Comparison of ENCODE assay signal across 4 fruit fly cellular contexts in genomic region chrX:16598978-16599664, dm6.
A peak's percentile ranks its signal among the peaks of the same experiment; 100 is the strongest.
TF ChIP-seq lines count a peak whose summit lies in the region.

Gene CG9784, minus strand, starts transcription at chrX:16599215.
Gene Nup153, plus strand, starts transcription at chrX:16599241.

- no peak for TF ChIP-seq CTCF in whole organism, embryonic (GFP tag; optimal IDR thresholded peaks at IDR 0.05; lab: Kevin White, UChicago)

TF ChIP-seq in whole organism, adult, 20 proteins besides CTCF, POLR2A, EP300 and RAD21:
- TF ChIP-seq Mnt (GFP tag; optimal IDR thresholded peaks at IDR 0.05; lab: Kevin White, UChicago): peak; percentile 91
- TF ChIP-seq CG11617 (GFP tag; optimal IDR thresholded peaks at IDR 0.05; lab: Kevin White, UChicago): no peak
- peak; percentile 20 for TF ChIP-seq CG1620 (GFP tag; optimal IDR thresholded peaks at IDR 0.05; lab: Kevin White, UChicago)
- peak; percentile 45 for TF ChIP-seq bab1 (GFP tag; optimal IDR thresholded peaks at IDR 0.05; lab: Kevin White, UChicago)
- peak; percentile 11 for TF ChIP-seq CG7101 (tag; optimal IDR thresholded peaks at IDR 0.05; lab: Kevin White, UChicago)
- peak; percentile 20 for TF ChIP-seq pad (GFP tag; optimal IDR thresholded peaks at IDR 0.05; lab: Kevin White, UChicago)

TF ChIP-seq in whole organism, embryonic, 481 proteins besides CTCF, POLR2A, EP300 and RAD21 (continues in another document):
- no peak for TF ChIP-seq Mad (GFP tag; optimal IDR thresholded peaks at IDR 0.05; lab: Kevin White, UChicago)
- TF ChIP-seq Med (GFP tag; lab: Kevin White, UChicago): peak; percentile 29
- TF ChIP-seq Usf (GFP tag; optimal IDR thresholded peaks at IDR 0.05; lab: Kevin White, UChicago): no peak
- no peak for TF ChIP-seq stc (GFP tag; IDR thresholded peaks at IDR 0.05; lab: Robert Waterston, UW)
- peak; percentile 92 for TF ChIP-seq nerfin-2 (GFP tag; IDR thresholded peaks at IDR 0.05; lab: Robert Waterston, UW; ENCODE audit: partially characterized antibody)
- TF ChIP-seq sens (GFP tag; lab: Kevin White, UChicago): peak; percentile 51
- peak; percentile 79 for TF ChIP-seq dm (GFP tag; optimal IDR thresholded peaks at IDR 0.05; lab: Kevin White, UChicago)
- no peak for TF ChIP-seq nmo (GFP tag; optimal IDR thresholded peaks at IDR 0.05; lab: Kevin White, UChicago)
- no peak for TF ChIP-seq ind (GFP tag; optimal IDR thresholded peaks at IDR 0.05; lab: Kevin White, UChicago)
- TF ChIP-seq pzg (GFP tag; optimal IDR thresholded peaks at IDR 0.05; lab: Kevin White, UChicago): peak; percentile 59
- no peak for TF ChIP-seq jumu (GFP tag; optimal IDR thresholded peaks at IDR 0.05; lab: Kevin White, UChicago)
- TF ChIP-seq cas (GFP tag; IDR thresholded peaks at IDR 0.05; lab: Robert Waterston, UW): no peak
- peak; percentile 96 for TF ChIP-seq hb (GFP tag; IDR thresholded peaks at IDR 0.05; lab: Robert Waterston, UW; ENCODE audit: partially characterized antibody)
- peak; percentile 84 for TF ChIP-seq Sry-δ (GFP tag; optimal IDR thresholded peaks at IDR 0.05; lab: Kevin White, UChicago)
- peak; percentile 89 for TF ChIP-seq Doc3 (GFP tag; IDR thresholded peaks at IDR 0.05; lab: Robert Waterston, UW; ENCODE audit: partially characterized antibody)
- TF ChIP-seq Mrtf (GFP tag; IDR thresholded peaks at IDR 0.05; lab: Robert Waterston, UW): no peak
- TF ChIP-seq Oli (tag; optimal IDR thresholded peaks at IDR 0.05; lab: Kevin White, UChicago): no peak
- peak; percentile 95 for TF ChIP-seq CG12155 (GFP tag; optimal IDR thresholded peaks at IDR 0.05; lab: Kevin White, UChicago)
- no peak for TF ChIP-seq bsh (GFP tag; optimal IDR thresholded peaks at IDR 0.05; lab: Kevin White, UChicago)
- no peak for TF ChIP-seq PHDP (tag; optimal IDR thresholded peaks at IDR 0.05; lab: Kevin White, UChicago)
- no peak for TF ChIP-seq lab (GFP tag; optimal IDR thresholded peaks at IDR 0.05; lab: Kevin White, UChicago)
- TF ChIP-seq CG5245 (GFP tag; optimal IDR thresholded peaks at IDR 0.05; lab: Kevin White, UChicago): no peak
- no peak for TF ChIP-seq tin (GFP tag; optimal IDR thresholded peaks at IDR 0.05; lab: Kevin White, UChicago)
- peak; percentile 44; the same call in 1 of the 2 replicates for TF ChIP-seq slbo (GFP tag; IDR thresholded peaks at IDR 0.05; lab: Robert Waterston, UW)
- no peak for TF ChIP-seq CG17568 (GFP tag; optimal IDR thresholded peaks at IDR 0.05; lab: Kevin White, UChicago)
- TF ChIP-seq CG8924 (tag; optimal IDR thresholded peaks at IDR 0.05; lab: Kevin White, UChicago): peak; percentile 9
- peak; percentile 62 for TF ChIP-seq CG15479 (GFP tag; optimal IDR thresholded peaks at IDR 0.05; lab: Kevin White, UChicago)
- peak; percentile 51 for TF ChIP-seq rib (GFP tag; IDR thresholded peaks at IDR 0.05; lab: Robert Waterston, UW)
- no peak for TF ChIP-seq CG1529 (GFP tag; optimal IDR thresholded peaks at IDR 0.05; lab: Kevin White, UChicago)

TF ChIP-seq in whole organism, pupa, 21 proteins besides CTCF, POLR2A, EP300 and RAD21:
- TF ChIP-seq CG13204 (GFP tag; optimal IDR thresholded peaks at IDR 0.05; lab: Kevin White, UChicago) (no peak), fd96Ca (GFP tag; IDR thresholded peaks at IDR 0.05; lab: Robert Waterston, UW) (0 out of 3 replicates have a peak, but pooled peaks have one; percentile 12), CG8301 (tag; optimal IDR thresholded peaks at IDR 0.05; lab: Kevin White, UChicago) (no peak), CG10348 (GFP tag; IDR thresholded peaks at IDR 0.05; lab: Robert Waterston, UW) (no peak), CG32121 (GFP tag; IDR thresholded peaks at IDR 0.05; lab: Robert Waterston, UW) (no peak), Snoo (tag; optimal IDR thresholded peaks at IDR 0.05; lab: Kevin White, UChicago) (no peak), CG34367 (tag; optimal IDR thresholded peaks at IDR 0.05; lab: Kevin White, UChicago) (no peak)

TF ChIP-seq in whole organism, wandering third instar larva, 38 proteins besides CTCF, POLR2A, EP300 and RAD21:
- TF ChIP-seq CG32264 (GFP tag; optimal IDR thresholded peaks at IDR 0.05; lab: Kevin White, UChicago): no peak
- TF ChIP-seq Hr83 (GFP tag; optimal IDR thresholded peaks at IDR 0.05; lab: Kevin White, UChicago; ENCODE audit: poor library complexity, severe bottlenecking): no peak
- no peak for TF ChIP-seq brk (GFP tag; optimal IDR thresholded peaks at IDR 0.05; lab: Kevin White, UChicago)
- TF ChIP-seq foxo (GFP tag; optimal IDR thresholded peaks at IDR 0.05; lab: Kevin White, UChicago): no peak
- TF ChIP-seq Myc (optimal IDR thresholded peaks at IDR 0.05; lab: Kevin White, UChicago): peak; percentile 40
- no peak for TF ChIP-seq Rel (GFP tag; optimal IDR thresholded peaks at IDR 0.05; lab: Kevin White, UChicago)
- peak; percentile 60 for TF ChIP-seq Rel (tag; optimal IDR thresholded peaks at IDR 0.05; lab: Kevin White, UChicago)
